Worm (Caenorhabditis elegans): ENCODE results near the gene irld-34.

- TF ChIP-seq dpl-1 (GFP tag; optimal IDR thresholded peaks at IDR 0.05) (no peak), ztf-11 (tag; optimal IDR thresholded peaks at IDR 0.05) (no peak), hpl-2 (GFP tag; optimal IDR thresholded peaks at IDR 0.05) (no peak), elt-3 (tag; optimal IDR thresholded peaks at IDR 0.05) (no peak), aha-1 (tag; optimal IDR thresholded peaks at IDR 0.05) (no peak), lin-13 (GFP tag; optimal IDR thresholded peaks at IDR 0.05) (no peak), lin-15B (tag; optimal IDR thresholded peaks at IDR 0.05) (no peak), nhr-77 (tag; optimal IDR thresholded peaks at IDR 0.05) (no peak), nhr-28 (tag; optimal IDR thresholded peaks at IDR 0.05) (no peak), nhr-237 (tag; optimal IDR thresholded peaks at IDR 0.05) (no peak), ces-1 (GFP tag; optimal IDR thresholded peaks at IDR 0.05) (no peak)
Measured at ce11 chrIII:9185722-9186121, 30.9 kb downstream of the irld-34 start, which contains the start of gene ZC84.7.
